Worm (Caenorhabditis elegans): ENCODE results near the gene hmg-11.

DNA sequence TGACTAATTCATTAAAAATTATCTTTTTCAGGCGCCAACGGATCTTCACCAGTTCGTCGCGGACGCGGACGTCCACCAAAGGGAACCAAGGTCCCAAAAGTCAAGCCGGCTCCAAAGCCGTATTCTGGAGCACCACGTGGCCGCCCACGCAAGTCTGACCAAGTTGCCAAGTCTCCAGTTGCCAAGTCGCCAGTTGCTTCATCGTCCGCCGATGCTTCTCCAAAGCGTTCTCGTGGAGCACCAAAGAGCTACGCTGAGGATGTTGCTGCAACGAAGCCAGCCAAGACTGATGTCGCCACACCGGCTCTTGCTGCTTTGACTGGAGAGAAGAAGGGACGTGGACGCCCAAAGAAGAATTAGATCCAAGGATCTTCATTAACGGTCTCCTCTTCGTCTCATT lies 357 bp downstream of the hmg-11 start:
- TF ChIP-seq aly-1 (tag; optimal IDR thresholded peaks at IDR 0.05) = no peak
- TF ChIP-seq ceh-13 (GFP tag; optimal IDR thresholded peaks at IDR 0.05) = no peak
- TF ChIP-seq flt-1 (GFP tag; IDR thresholded peaks at IDR 0.05) = no peak
- TF ChIP-seq tbx-37 (GFP tag; conservative IDR thresholded peaks at IDR 0.05) = no peak
- TF ChIP-seq sea-1 (GFP tag; conservative IDR thresholded peaks at IDR 0.05) = no peak
- no peak for TF ChIP-seq F13C5.2 (tag; optimal IDR thresholded peaks at IDR 0.05)
